Fruit fly (Drosophila melanogaster) whole organism, embryonic: ENCODE data around the gene CG15643.

Source experiments
- ATbp ChIP-seq: fragments of 200-800 bp; sonication (Bioruptor generic); optimal IDR thresholded peaks from 2 replicates; lab custom pipeline; 2017; ENCODE audit warnings: missing biosample characterization, mild to moderate bottlenecking, missing genetic modification characterization, missing genetic modification reagents
- BtbVII ChIP-seq: fragments of 200-800 bp; sonication (Bioruptor generic); optimal IDR thresholded peaks from 3 replicates; lab custom pipeline; 2017; ENCODE audit warnings: missing biosample characterization, mild to moderate bottlenecking, missing genetic modification characterization
- C15 ChIP-seq: fragments of 200-800 bp; sonication (Bioruptor generic); IDR thresholded peaks from 3 replicates; pipeline ENCODE4 v1.3.6; 2022; ENCODE audit warnings: missing biosample characterization, missing genetic modification characterization
- CG11247 ChIP-seq: fragments of 200-800 bp; sonication (Bioruptor generic); IDR thresholded peaks from 2 replicates; pipeline ENCODE4 v1.3.6; 2022; ENCODE audit warnings: missing biosample characterization, missing genetic modification characterization
- CG11696 ChIP-seq: fragments of 200-800 bp; sonication (Bioruptor generic); IDR thresholded peaks from 2 replicates; pipeline ENCODE4 v1.3.6; 2022; ENCODE audit warnings: missing biosample characterization, missing genetic modification characterization
- CG12299 ChIP-seq: fragments of 200-800 bp; sonication (Bioruptor generic); optimal IDR thresholded peaks from 2 replicates; lab custom pipeline; 2018; ENCODE audit warnings: missing biosample characterization, mild to moderate bottlenecking, missing genetic modification characterization
- CG14965 ChIP-seq: fragments of 200-800 bp; sonication (Bioruptor generic); optimal IDR thresholded peaks from 2 replicates; lab custom pipeline; 2016; ENCODE audit warnings: missing biosample characterization, missing genetic modification characterization, borderline replicate concordance
- CG1529 ChIP-seq: fragments of 200-800 bp; sonication (Bioruptor generic); optimal IDR thresholded peaks from 3 replicates; lab custom pipeline; 2018; ENCODE audit warnings: missing biosample characterization, missing genetic modification characterization
- CG15479 ChIP-seq: fragments of 200-800 bp; sonication (Bioruptor generic); optimal IDR thresholded peaks from 3 replicates; lab custom pipeline; 2019; ENCODE audit warnings: missing biosample characterization, mild to moderate bottlenecking, missing genetic modification characterization, moderate library complexity
- CG16779 ChIP-seq: fragments of 200-800 bp; sonication (Bioruptor generic); IDR thresholded peaks from 2 replicates; pipeline ENCODE4 v1.3.6; 2022; ENCODE audit warnings: missing biosample characterization, missing genetic modification characterization
- CG18011 ChIP-seq: fragments of 200-800 bp; sonication (Bioruptor generic); optimal IDR thresholded peaks from 2 replicates; lab custom pipeline; 2017; ENCODE audit warnings: missing biosample characterization, missing genetic modification characterization, mild to moderate bottlenecking, moderate library complexity, missing genotype
- CG18619 ChIP-seq: fragments of 200-800 bp; sonication (Bioruptor generic); optimal IDR thresholded peaks from 3 replicates; lab custom pipeline; 2017; ENCODE audit warnings: missing biosample characterization, mild to moderate bottlenecking, missing genetic modification characterization
- CG31365 ChIP-seq: fragments of 200-800 bp; sonication (Bioruptor generic); optimal IDR thresholded peaks from 2 replicates; lab custom pipeline; 2018; ENCODE audit warnings: missing biosample characterization, mild to moderate bottlenecking, missing genetic modification characterization
- CG4360 ChIP-seq: fragments of 200-800 bp; sonication (Bioruptor generic); IDR thresholded peaks from 2 replicates; pipeline ENCODE4 v1.3.6; 2022; ENCODE audit warnings: missing biosample characterization, missing genetic modification characterization
- CG43689 ChIP-seq: fragments of 200-800 bp; sonication (Bioruptor generic); IDR thresholded peaks from 2 replicates; pipeline ENCODE4 v1.3.6; 2022; ENCODE audit warnings: missing biosample characterization, missing genetic modification characterization
- CG4404 ChIP-seq: fragments of 200-800 bp; sonication (Bioruptor generic); IDR thresholded peaks from 2 replicates; pipeline ENCODE4 v1.3.6; 2022; ENCODE audit warnings: missing biosample characterization, missing genetic modification characterization
- CG7556 ChIP-seq: fragments of 200-800 bp; sonication (Bioruptor generic); optimal IDR thresholded peaks from 2 replicates; lab custom pipeline; 2017; ENCODE audit warnings: missing biosample characterization, mild to moderate bottlenecking, missing genetic modification characterization
- CG8359 ChIP-seq: fragments of 200-800 bp; sonication (Bioruptor generic); optimal IDR thresholded peaks from 2 replicates; lab custom pipeline; 2017; ENCODE audit warnings: missing biosample characterization, mild to moderate bottlenecking, missing genetic modification characterization, borderline replicate concordance
- CoRest ChIP-seq: fragments of 200-800 bp; sonication (Bioruptor generic); optimal IDR thresholded peaks from 3 replicates; lab custom pipeline; 2018; ENCODE audit warnings: missing biosample characterization, mild to moderate bottlenecking, missing genetic modification characterization, moderate library complexity
- ERR ChIP-seq: fragments of 200-800 bp; sonication (Bioruptor generic); optimal IDR thresholded peaks from 2 replicates; lab custom pipeline; 2016; ENCODE audit warnings: missing biosample characterization, missing genetic modification characterization
- HLH3B ChIP-seq: fragments of 200-800 bp; sonication (Bioruptor generic); IDR thresholded peaks from 2 replicates; pipeline ENCODE4 v1.3.6; 2022; ENCODE audit warnings: missing biosample characterization, missing genetic modification characterization
- HLHmδ ChIP-seq: fragments of 200-800 bp; sonication (Bioruptor generic); optimal IDR thresholded peaks from 2 replicates; lab custom pipeline; 2018; ENCODE audit warnings: missing biosample characterization, mild to moderate bottlenecking, missing genetic modification characterization, moderate library complexity
- Hmx ChIP-seq: fragments of 200-800 bp; sonication (Bioruptor generic); optimal IDR thresholded peaks from 2 replicates; lab custom pipeline; 2016; ENCODE audit warnings: missing biosample characterization, missing genetic modification characterization
- Hr78 ChIP-seq, 2 experiments: fragments of 200-800 bp in 1 of 2; fragments of >200 bp in 1 of 2; sonication (Bioruptor generic) in 1 of 2; optimal IDR thresholded peaks; 2 replicates each; lab custom pipeline; 2017 to 2019; ENCODE audit warnings: missing biosample characterization in 2 of 2, missing genetic modification characterization in 2 of 2, mild to moderate bottlenecking in 1 of 2, moderate library complexity in 1 of 2
- Rfx ChIP-seq: fragments of 200-800 bp; sonication (Bioruptor generic); IDR thresholded peaks from 2 replicates; pipeline ENCODE4 v1.3.6; 2022; ENCODE audit warnings: missing biosample characterization, missing genetic modification characterization
- Sox100B ChIP-seq: fragments of 200-800 bp; sonication (Bioruptor generic); optimal IDR thresholded peaks from 3 replicates; lab custom pipeline; 2018; ENCODE audit warnings: missing biosample characterization, mild to moderate bottlenecking, missing genetic modification characterization
- Trl ChIP-seq, 3 experiments: fragments of >200 bp in 2 of 3; fragments of 200-800 bp in 1 of 3; sonication (Bioruptor generic) in 1 of 3; optimal IDR thresholded peaks; 2 replicates in 1 of 3; 3 replicates in 2 of 3; lab custom pipeline; 2016 to 2017; ENCODE audit warnings: missing biosample characterization in 1 of 3, missing genetic modification characterization in 1 of 3
- amos ChIP-seq: fragments of 200-800 bp; sonication (Bioruptor generic); IDR thresholded peaks from 2 replicates; pipeline ENCODE4 v1.3.6; 2022; ENCODE audit warnings: missing biosample characterization, missing genetic modification characterization; ENCODE audit not compliant: partially characterized antibody
- aop ChIP-seq: fragments of 200-800 bp; sonication (Bioruptor generic); IDR thresholded peaks from 2 replicates; pipeline ENCODE4 v1.3.6; 2022; ENCODE audit warnings: missing biosample characterization, missing genetic modification characterization
- cato ChIP-seq: fragments of 200-800 bp; sonication (Bioruptor generic); optimal IDR thresholded peaks from 2 replicates; lab custom pipeline; 2016; ENCODE audit warnings: missing biosample characterization, missing genetic modification characterization, borderline replicate concordance
- crol ChIP-seq: fragments of 200-800 bp; sonication (Bioruptor generic); IDR thresholded peaks from 2 replicates; pipeline ENCODE4 v1.3.6; 2022; ENCODE audit warnings: missing biosample characterization, missing genetic modification characterization
- dati ChIP-seq: fragments of 200-800 bp; sonication (Bioruptor generic); IDR thresholded peaks from 2 replicates; pipeline ENCODE4 v1.3.6; 2022; ENCODE audit warnings: missing biosample characterization, missing genetic modification characterization
- dmrt99B ChIP-seq: fragments of 200-800 bp; sonication (Bioruptor generic); optimal IDR thresholded peaks from 2 replicates; lab custom pipeline; 2018; ENCODE audit warnings: missing biosample characterization, mild to moderate bottlenecking, missing genetic modification characterization, moderate library complexity
- emc ChIP-seq: fragments of 200-800 bp; sonication (Bioruptor generic); optimal IDR thresholded peaks from 2 replicates; lab custom pipeline; 2016; ENCODE audit warnings: missing biosample characterization, missing genetic modification characterization
- gem ChIP-seq: fragments of 200-800 bp; sonication (Bioruptor generic); optimal IDR thresholded peaks from 2 replicates; lab custom pipeline; 2019; ENCODE audit warnings: missing biosample characterization, mild to moderate bottlenecking, missing genetic modification characterization, moderate library complexity
- knrl ChIP-seq: fragments of 200-800 bp; sonication (Bioruptor generic); IDR thresholded peaks from 3 replicates; pipeline ENCODE4 v1.3.6; 2022; ENCODE audit warnings: missing biosample characterization, missing genetic modification characterization; ENCODE audit not compliant: partially characterized antibody
- lab ChIP-seq: fragments of 200-800 bp; sonication (Bioruptor generic); optimal IDR thresholded peaks from 3 replicates; lab custom pipeline; 2017; ENCODE audit warnings: missing biosample characterization, missing genetic modification characterization, mild to moderate bottlenecking, moderate library complexity, missing genetic modification reagents
- luna ChIP-seq: fragments of 200-800 bp; sonication (Bioruptor generic); optimal IDR thresholded peaks from 2 replicates; lab custom pipeline; 2016; ENCODE audit warnings: missing biosample characterization, missing genetic modification characterization
- mam ChIP-seq: fragments of 200-800 bp; sonication (Bioruptor generic); optimal IDR thresholded peaks from 3 replicates; lab custom pipeline; 2016; ENCODE audit warnings: missing biosample characterization, missing genetic modification characterization
- ro ChIP-seq: fragments of 200-800 bp; sonication (Bioruptor generic); IDR thresholded peaks from 2 replicates; pipeline ENCODE4 v1.3.6; 2022; ENCODE audit warnings: missing biosample characterization, missing genetic modification characterization
- sc ChIP-seq, 3 experiments: fragments of >200 bp in 2 of 3; fragments of 200-800 bp in 1 of 3; sonication (Bioruptor generic) in 1 of 3; optimal IDR thresholded peaks; 2 replicates in 2 of 3; 3 replicates in 1 of 3; lab custom pipeline; 2017; ENCODE audit warnings: mild to moderate bottlenecking in 1 of 3, missing biosample characterization in 1 of 3, missing genetic modification characterization in 1 of 3, missing genetic modification reagents in 1 of 3
- sd ChIP-seq: fragments of 200-800 bp; sonication (Bioruptor generic); optimal IDR thresholded peaks from 3 replicates; lab custom pipeline; 2018; ENCODE audit warnings: missing biosample characterization, mild to moderate bottlenecking, missing genetic modification characterization, moderate library complexity
- so ChIP-seq: fragments of 200-800 bp; sonication (Bioruptor generic); IDR thresholded peaks from 3 replicates; pipeline ENCODE4 v1.3.6; 2022; ENCODE audit warnings: missing biosample characterization, missing genetic modification characterization
- sug ChIP-seq: fragments of 200-800 bp; optimal IDR thresholded peaks from 2 replicates; lab custom pipeline; 2019; ENCODE audit warnings: missing biosample characterization, mild to moderate bottlenecking, missing genetic modification characterization, moderate library complexity
- usp ChIP-seq: fragments of >200 bp; optimal IDR thresholded peaks from 2 replicates; lab custom pipeline; 2017; ENCODE audit warnings: missing biosample characterization, missing genetic modification characterization

The CG15643 gene

dm6 chrX:15619631-15619960, 47.6 kb upstream of the CG15643 start (continued):
- no peak for TF ChIP-seq emc (GFP tag; lab: Kevin White, UChicago)
- no peak for TF ChIP-seq Hmx (GFP tag; lab: Kevin White, UChicago)
- no peak for TF ChIP-seq CG14965 (GFP tag; lab: Kevin White, UChicago)
- no peak for TF ChIP-seq CG12299 (tag; lab: Kevin White, UChicago)
- TF ChIP-seq so (GFP tag; lab: Robert Waterston, UW) = no peak
- TF ChIP-seq sd (tag; lab: Kevin White, UChicago) = no peak
- TF ChIP-seq CoRest (tag; lab: Kevin White, UChicago) = peak; percentile 0
- peak; percentile 12; the same call in 1 of the 3 replicates for TF ChIP-seq knrl (GFP tag; lab: Robert Waterston, UW)
- no peak for TF ChIP-seq HLH3B (GFP tag; lab: Robert Waterston, UW)
- TF ChIP-seq aop (GFP tag; lab: Robert Waterston, UW) = no peak
- no peak for TF ChIP-seq CG4360 (GFP tag; lab: Robert Waterston, UW)
- TF ChIP-seq CG1529 (GFP tag; lab: Kevin White, UChicago) = peak; percentile 8
- no peak for TF ChIP-seq CG31365 (tag; lab: Kevin White, UChicago)
- TF ChIP-seq Sox100B = no peak
- no peak for TF ChIP-seq usp
- no peak for TF ChIP-seq sc (optimal IDR thresholded peaks at IDR 0.05; lab: Kevin White, UChicago)
- TF ChIP-seq sc (GFP tag; optimal IDR thresholded peaks at IDR 0.05; lab: Kevin White, UChicago) = no peak
- no peak for TF ChIP-seq C15 (GFP tag; lab: Robert Waterston, UW)
- TF ChIP-seq dmrt99B = peak; percentile 3
- no peak for TF ChIP-seq ERR (GFP tag; lab: Kevin White, UChicago)
- TF ChIP-seq amos = no peak
- TF ChIP-seq CG4404 (GFP tag; lab: Robert Waterston, UW) = 0 out of 2 replicates have a peak, but pooled peaks have one; percentile 3
- no peak for TF ChIP-seq CG16779
- TF ChIP-seq Trl (optimal IDR thresholded peaks at IDR 0.05; lab: Kevin White, UChicago) = peak; percentile 12 to 37
- TF ChIP-seq Trl (GFP tag; optimal IDR thresholded peaks at IDR 0.05; lab: Kevin White, UChicago) = no peak
- no peak for TF ChIP-seq cato (GFP tag; lab: Kevin White, UChicago)
- no peak for TF ChIP-seq mam (GFP tag; lab: Kevin White, UChicago)
- peak; percentile 0 for TF ChIP-seq CG7556 (GFP tag; lab: Kevin White, UChicago)
- no peak for TF ChIP-seq CG18619 (GFP tag; lab: Kevin White, UChicago)
- TF ChIP-seq BtbVII = peak; percentile 23
- peak; percentile 64 for TF ChIP-seq CG8359
- TF ChIP-seq Hr78 (GFP tag; optimal IDR thresholded peaks at IDR 0.05; lab: Kevin White, UChicago) = peak in 1 of 2 experiments; percentile 85
- TF ChIP-seq CG11696 (GFP tag; lab: Robert Waterston, UW) = 0 out of 2 replicates have a peak, but pooled peaks have one; percentile 5
- no peak for TF ChIP-seq Rfx (GFP tag; lab: Robert Waterston, UW)
- TF ChIP-seq HLHmδ (GFP tag; lab: Kevin White, UChicago) = peak; percentile 78
- TF ChIP-seq gem (tag; lab: Kevin White, UChicago) = peak; percentile 1
- TF ChIP-seq ro (GFP tag; lab: Robert Waterston, UW) = no peak
- peak; percentile 35 for TF ChIP-seq ATbp (GFP tag; lab: Kevin White, UChicago)
- peak; percentile 52 for TF ChIP-seq sug
- TF ChIP-seq CG11247 (GFP tag; lab: Robert Waterston, UW) = no peak
- no peak for TF ChIP-seq dati (GFP tag; lab: Robert Waterston, UW)
- TF ChIP-seq lab = peak; percentile 20
- TF ChIP-seq CG43689 (GFP tag; lab: Robert Waterston, UW) = 0 out of 2 replicates have a peak, but pooled peaks have one; percentile 2
- TF ChIP-seq CG18011 = no peak
- peak; percentile 79 for TF ChIP-seq crol (GFP tag; lab: Robert Waterston, UW)
- no peak for TF ChIP-seq luna (GFP tag; lab: Kevin White, UChicago)
- no peak for TF ChIP-seq CG15479 (GFP tag; lab: Kevin White, UChicago)
- TF ChIP-seq, all 482 proteins: peak for 39
